In the genomic region with DNA sequence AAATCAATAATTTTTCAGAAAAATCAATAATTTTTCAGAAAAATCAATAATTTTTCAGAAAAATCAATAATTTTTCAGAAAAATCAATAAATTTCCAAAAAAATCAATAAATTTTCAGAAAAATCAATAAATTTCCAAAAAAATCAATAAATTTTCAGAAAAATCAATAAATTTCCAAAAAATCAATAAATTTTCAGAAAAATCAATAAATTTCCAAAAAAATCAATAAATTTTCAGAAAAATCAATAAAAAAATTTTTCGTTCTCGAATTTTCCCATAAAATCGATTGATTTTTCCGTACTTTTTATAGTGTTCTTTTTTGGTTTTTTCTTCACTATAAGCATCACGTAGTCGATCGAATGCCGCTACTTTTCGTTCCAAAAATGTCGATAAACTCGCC, we compare ENCODE assay signal across 4 worm cellular contexts.
TF ChIP-seq lines count a peak whose summit lies in the region.

No protein-coding gene starts in this region.

TF ChIP-seq in whole organism, L3 larva, 47 proteins besides CTCF, POLR2A, EP300 and RAD21:
- peak; percentile 78 for TF ChIP-seq ceh-28 (tag; optimal IDR thresholded peaks at IDR 0.05; lab: Kevin White, UChicago)
TF ChIP-seq in whole organism, L3 larva: peak in this region for 1; not testable (repeated sequence) for 46.

TF ChIP-seq in whole organism, L4 larva, 104 proteins besides CTCF, POLR2A, EP300 and RAD21:
- peak; percentile 73 for TF ChIP-seq ceh-28 (tag; optimal IDR thresholded peaks at IDR 0.05; lab: Kevin White, UChicago)

TF ChIP-seq in whole organism, late embryonic, 69 proteins besides CTCF, POLR2A, EP300 and RAD21:
- TF ChIP-seq ceh-48 (tag; optimal IDR thresholded peaks at IDR 0.05; lab: Kevin White, UChicago): peak; percentile 43

TF ChIP-seq in whole organism, midembryonic, 9 proteins besides CTCF, POLR2A, EP300 and RAD21:
- peak; percentile 98 for TF ChIP-seq T22C8.4 (GFP tag; IDR thresholded peaks at IDR 0.05; lab: Robert Waterston, UW)
